Worm (Caenorhabditis elegans) whole organism, L4 larva: ENCODE measurements around the gene str-156.
A peak's percentile ranks its signal among the peaks of the same experiment; 100 is the strongest.

Source experiments
- F10B5.3 ChIP-seq: sonication (generic microtip); optimal IDR thresholded peaks from 2 replicates; lab custom pipeline; 2016; ENCODE audit warnings: mild to moderate bottlenecking, missing genetic modification characterization, missing compliant biosample characterization
- F26F4.8 ChIP-seq: fragments of 200-800 bp; sonication (Bioruptor generic); conservative IDR thresholded peaks from 2 replicates; pipeline ENCODE4 v1.3.6; 2022; ENCODE audit warnings: missing genetic modification characterization, missing compliant biosample characterization
- F44E2.7 ChIP-seq: fragments of 200-800 bp; sonication (Bioruptor generic); IDR thresholded peaks from 2 replicates; pipeline ENCODE4 v2.1.2; 2022; ENCODE audit warnings: missing genetic modification characterization, missing compliant biosample characterization
- T20F7.1 ChIP-seq: fragments of 200-800 bp; sonication (Bioruptor generic); optimal IDR thresholded peaks from 2 replicates; lab custom pipeline; 2018; ENCODE audit warnings: mild to moderate bottlenecking, missing genetic modification characterization, missing compliant biosample characterization
- Y48G9A.11 ChIP-seq: fragments of 200-800 bp; sonication (Bioruptor generic); IDR thresholded peaks from 2 replicates; pipeline ENCODE4 v1.3.6; 2022; ENCODE audit warnings: missing genetic modification reagents, missing genetic modification characterization, missing compliant biosample characterization
- Y75B8A.6 ChIP-seq: fragments of 200-800 bp; sonication (Bioruptor generic); IDR thresholded peaks from 2 replicates; pipeline ENCODE4 v1.3.6; 2022; ENCODE audit warnings: missing genetic modification reagents, missing genetic modification characterization, missing compliant biosample characterization
- ZK337.2 ChIP-seq: fragments of 200-800 bp; sonication (Bioruptor generic); IDR thresholded peaks from 2 replicates; pipeline ENCODE4 v1.3.6; 2022; ENCODE audit warnings: missing genetic modification reagents, missing genetic modification characterization, missing compliant biosample characterization
- aha-1 ChIP-seq: fragments of 150-350 bp; peaks from one replicate; lab custom pipeline; 2014; ENCODE audit warnings: missing biosample characterization, missing genetic modification characterization
- ceh-44 ChIP-seq: fragments of 200-800 bp; sonication (Bioruptor generic); IDR thresholded peaks from 2 replicates; pipeline ENCODE4 v1.3.6; 2022; ENCODE audit warnings: missing genetic modification reagents, missing genetic modification characterization, missing compliant biosample characterization
- ctbp-1 ChIP-seq: fragments of 200-800 bp; sonication (Bioruptor generic); IDR thresholded peaks from 2 replicates; pipeline ENCODE4 v1.3.6; 2022; ENCODE audit warnings: missing genetic modification reagents, missing genetic modification characterization, missing compliant biosample characterization
- daf-16 ChIP-seq, 3 experiments: sonication (generic microtip); optimal IDR thresholded peaks; 2 replicates each; lab custom pipeline; 2016 to 2017; ENCODE audit warnings: missing genetic modification characterization in 3 of 3, missing genetic modification reagents in 3 of 3, mild to moderate bottlenecking in 2 of 3, missing compliant biosample characterization in 2 of 3, missing biosample characterization in 1 of 3, moderate library complexity in 1 of 3
- dmd-6 ChIP-seq: fragments of 200-800 bp; sonication (Bioruptor generic); IDR thresholded peaks from 2 replicates; pipeline ENCODE4 v1.3.6; 2022; ENCODE audit warnings: missing genetic modification reagents, missing genetic modification characterization, missing compliant biosample characterization
- dmd-8 ChIP-seq: fragments of 200-800 bp; sonication (Bioruptor generic); IDR thresholded peaks from 2 replicates; pipeline ENCODE4 v1.3.6; 2022; ENCODE audit warnings: missing genetic modification characterization, missing compliant biosample characterization
- dmd-9 ChIP-seq: fragments of 200-800 bp; sonication (Bioruptor generic); IDR thresholded peaks from 2 replicates; pipeline ENCODE4 v1.3.6; 2022; ENCODE audit warnings: missing genetic modification reagents, missing genetic modification characterization, missing compliant biosample characterization
- duxl-1 ChIP-seq: sonication (generic microtip); optimal IDR thresholded peaks from 2 replicates; lab custom pipeline; 2016; ENCODE audit warnings: mild to moderate bottlenecking, missing genetic modification characterization, moderate library complexity, missing compliant biosample characterization; ENCODE audit not compliant: poor library complexity
- egl-27 ChIP-seq: sonication (generic microtip); optimal IDR thresholded peaks from 3 replicates; lab custom pipeline; 2017; ENCODE audit warnings: missing biosample characterization, missing genetic modification reagents, missing genetic modification characterization
- egl-43 ChIP-seq: fragments of 200-800 bp; sonication (Bioruptor generic); IDR thresholded peaks from 2 replicates; pipeline ENCODE4 v1.3.6; 2022; ENCODE audit warnings: missing genetic modification reagents, missing genetic modification characterization, missing compliant biosample characterization
- fkh-10 ChIP-seq: fragments of 150-350 bp; optimal IDR thresholded peaks from 2 replicates; lab custom pipeline; 2014; ENCODE audit warnings: missing biosample characterization, missing genetic modification reagents, missing genetic modification characterization
- fos-1 ChIP-seq: fragments of 150-350 bp; optimal IDR thresholded peaks from 2 replicates; lab custom pipeline; 2014; ENCODE audit warnings: missing biosample characterization, missing genetic modification characterization
- hif-1 ChIP-seq, 2 experiments: sonication (generic microtip); optimal IDR thresholded peaks; 2 replicates each; lab custom pipeline; 2016 to 2017; ENCODE audit warnings: missing compliant biosample characterization in 2 of 2, missing genetic modification characterization in 2 of 2, missing genetic modification reagents in 2 of 2, missing genotype in 2 of 2, mild to moderate bottlenecking in 1 of 2
- jun-1 ChIP-seq: fragments of 150-350 bp; optimal IDR thresholded peaks from 2 replicates; lab custom pipeline; 2014; ENCODE audit warnings: missing biosample characterization, missing genetic modification reagents, missing genetic modification characterization
- lim-7 ChIP-seq: fragments of 200-800 bp; sonication (Bioruptor generic); IDR thresholded peaks from 2 replicates; pipeline ENCODE4 v1.3.6; 2022; ENCODE audit warnings: missing genetic modification characterization, missing compliant biosample characterization
- lin-15B ChIP-seq: fragments of 150-350 bp; sonication (generic microtip); optimal IDR thresholded peaks from 3 replicates; lab custom pipeline; 2014; ENCODE audit warnings: missing biosample characterization, missing genetic modification characterization
- lin-29 ChIP-seq: fragments of 200-800 bp; sonication (Bioruptor generic); IDR thresholded peaks from 2 replicates; pipeline ENCODE4 v1.3.6; 2022; ENCODE audit warnings: missing genetic modification reagents, missing genetic modification characterization, missing compliant biosample characterization
- lin-38 ChIP-seq: fragments of 200-800 bp; sonication (Bioruptor generic); IDR thresholded peaks from 2 replicates; pipeline ENCODE4 v1.3.6; 2022; ENCODE audit warnings: missing genetic modification reagents, missing genetic modification characterization, missing compliant biosample characterization
- lin-39 ChIP-seq: fragments of 150-350 bp; optimal IDR thresholded peaks from 2 replicates; lab custom pipeline; 2014; ENCODE audit warnings: missing biosample characterization, missing genetic modification reagents, missing genetic modification characterization
- lsy-2 ChIP-seq, 2 experiments: fragments of 150-350 bp in 1 of 2; sonication (generic microtip) in 1 of 2; optimal IDR thresholded peaks; 2 replicates each; lab custom pipeline; 2014 to 2017; ENCODE audit warnings: missing biosample characterization in 2 of 2, missing genetic modification characterization in 2 of 2
- madf-5 ChIP-seq, 2 experiments: fragments of 200-800 bp; sonication (Bioruptor generic); IDR thresholded peaks; 2 replicates each; pipeline ENCODE4 v1.3.6; 2022; ENCODE audit warnings: missing compliant biosample characterization in 2 of 2, missing genetic modification characterization in 2 of 2
- madf-9 ChIP-seq: fragments of 200-800 bp; sonication (Bioruptor generic); conservative IDR thresholded peaks from 2 replicates; pipeline ENCODE4 v1.3.6; 2022; ENCODE audit warnings: missing genetic modification reagents, missing genetic modification characterization, missing compliant biosample characterization
- mep-1 ChIP-seq: fragments of 150-350 bp; sonication (generic microtip); optimal IDR thresholded peaks from 3 replicates; lab custom pipeline; 2014; ENCODE audit warnings: missing biosample characterization, missing genetic modification characterization
- mes-2 ChIP-seq: sonication (generic microtip); optimal IDR thresholded peaks from 2 replicates; lab custom pipeline; 2016; ENCODE audit warnings: missing genotype, mild to moderate bottlenecking, missing genetic modification characterization, missing compliant biosample characterization; ENCODE audit not compliant: poor library complexity, severe bottlenecking
- mxl-3 ChIP-seq: fragments of 200-800 bp; sonication (Bioruptor generic); optimal IDR thresholded peaks from 2 replicates; lab custom pipeline; 2018; ENCODE audit warnings: mild to moderate bottlenecking, missing genetic modification characterization, missing compliant biosample characterization
- nhr-10 ChIP-seq: fragments of 150-350 bp; optimal IDR thresholded peaks from 2 replicates; lab custom pipeline; 2014; ENCODE audit warnings: missing biosample characterization, missing genetic modification characterization
- nhr-102 ChIP-seq: sonication (generic microtip); optimal IDR thresholded peaks from 2 replicates; lab custom pipeline; 2016; ENCODE audit warnings: mild to moderate bottlenecking, missing genetic modification characterization, moderate library complexity, missing compliant biosample characterization
- nhr-11 ChIP-seq: fragments of 150-350 bp; optimal IDR thresholded peaks from 2 replicates; lab custom pipeline; 2014; ENCODE audit warnings: missing biosample characterization, missing genetic modification characterization
- nhr-111 ChIP-seq: fragments of 200-800 bp; sonication (Bioruptor generic); optimal IDR thresholded peaks from 2 replicates; lab custom pipeline; 2018; ENCODE audit warnings: mild to moderate bottlenecking, missing genetic modification characterization, missing compliant biosample characterization
- nhr-48 ChIP-seq: sonication (generic microtip); optimal IDR thresholded peaks from 2 replicates; lab custom pipeline; 2016; ENCODE audit warnings: mild to moderate bottlenecking, missing genetic modification characterization, missing compliant biosample characterization
- saeg-2 ChIP-seq: fragments of 200-800 bp; sonication (Bioruptor generic); IDR thresholded peaks from 2 replicates; pipeline ENCODE4 v1.3.6; 2022; ENCODE audit warnings: missing genetic modification reagents, missing genetic modification characterization, missing compliant biosample characterization
- sdz-12 ChIP-seq: fragments of 200-800 bp; sonication (Bioruptor generic); optimal IDR thresholded peaks from 2 replicates; lab custom pipeline; 2018; ENCODE audit warnings: mild to moderate bottlenecking, missing genetic modification characterization, missing compliant biosample characterization
- set-16 ChIP-seq: fragments of 200-800 bp; sonication (Bioruptor generic); IDR thresholded peaks from 2 replicates; pipeline ENCODE4 v1.3.6; 2022; ENCODE audit warnings: missing genetic modification reagents, missing genetic modification characterization, missing compliant biosample characterization
- snpc-1.2 ChIP-seq: fragments of 200-800 bp; sonication (Bioruptor generic); IDR thresholded peaks from 2 replicates; pipeline ENCODE4 v1.3.6; 2022; ENCODE audit warnings: missing genetic modification reagents, missing genetic modification characterization, missing compliant biosample characterization
- unc-39 ChIP-seq: sonication (generic microtip); optimal IDR thresholded peaks from 2 replicates; lab custom pipeline; 2017; ENCODE audit warnings: missing biosample characterization, missing genetic modification characterization
- zfp-2 ChIP-seq: sonication (generic microtip); optimal IDR thresholded peaks from 2 replicates; lab custom pipeline; 2016; ENCODE audit warnings: mild to moderate bottlenecking, missing genetic modification characterization, missing compliant biosample characterization
- zfp-3 ChIP-seq: fragments of 200-800 bp; sonication (Bioruptor generic); conservative IDR thresholded peaks from 2 replicates; pipeline ENCODE4 v1.3.6; 2022; ENCODE audit warnings: missing genetic modification reagents, missing genetic modification characterization, missing compliant biosample characterization
- zip-11 ChIP-seq: fragments of 200-800 bp; sonication (Bioruptor generic); IDR thresholded peaks from 2 replicates; pipeline ENCODE4 v1.3.6; 2022; ENCODE audit warnings: missing genetic modification characterization, missing compliant biosample characterization
- zip-2 ChIP-seq: fragments of 150-350 bp; optimal IDR thresholded peaks from 2 replicates; lab custom pipeline; 2014; ENCODE audit warnings: missing biosample characterization, missing genetic modification characterization
- ztf-11 ChIP-seq: fragments of 150-350 bp; optimal IDR thresholded peaks from 2 replicates; lab custom pipeline; 2014; ENCODE audit warnings: missing biosample characterization, missing genetic modification characterization
- ztf-7 ChIP-seq: fragments of 150-350 bp; optimal IDR thresholded peaks from 2 replicates; lab custom pipeline; 2014; ENCODE audit warnings: missing biosample characterization, missing genetic modification characterization

The str-156 gene

DNA sequence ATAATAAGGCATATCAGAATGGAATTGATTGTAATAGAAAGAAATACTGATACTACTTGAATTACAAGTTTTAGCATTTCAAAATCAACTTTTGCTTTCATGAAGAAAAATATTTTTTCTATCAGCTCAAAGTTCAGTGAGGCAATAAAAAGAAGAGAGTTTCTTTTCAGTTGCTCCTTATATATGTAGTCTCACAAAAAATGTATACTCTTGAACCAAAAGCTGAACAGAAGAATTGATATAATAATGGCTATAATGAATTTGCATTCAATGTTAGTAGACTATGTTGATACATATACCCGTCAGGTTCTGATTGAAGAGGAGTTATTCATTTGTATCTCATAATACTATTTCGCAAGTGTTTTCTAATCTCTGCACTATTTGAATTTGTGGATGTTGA, 38.6 kb upstream of the str-156 start, which contains the start of gene str-174:
Gene str-174 (minus strand): TSS at position 101 of the 400 bp plus-strand sequence.
- TF ChIP-seq lsy-2 (tag; optimal IDR thresholded peaks at IDR 0.05; lab: Kevin White, UChicago) (no peak), madf-9 (GFP tag; lab: Robert Waterston, UW) (no peak)

DNA sequence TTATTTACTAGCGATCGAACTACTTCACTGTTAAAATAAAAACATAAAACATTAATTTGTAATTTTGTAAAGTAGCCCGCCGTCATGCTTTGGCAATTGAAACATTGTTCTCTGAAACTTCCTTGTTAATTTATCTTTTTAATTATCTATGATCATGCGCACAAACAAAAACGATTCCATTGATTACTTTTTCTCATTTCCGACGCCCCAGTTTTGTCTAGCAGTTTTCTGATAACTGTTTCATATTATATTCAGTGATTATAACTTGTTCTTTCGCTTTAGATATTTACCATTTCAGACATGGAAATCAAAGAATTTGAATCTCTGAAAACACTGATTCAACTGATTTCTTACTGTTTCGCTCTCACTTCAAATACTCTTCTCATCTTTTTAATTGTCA, 36.1 kb upstream of the str-156 start, which contains the start of gene str-170:
Gene str-170 (plus strand): TSS at position 301 of the 400 bp plus-strand sequence.
- TF ChIP-seq ztf-7 (no peak), lim-7 (GFP tag; lab: Robert Waterston, UW) (no peak), egl-43 (no peak), sdz-12 (no peak), set-16 (GFP tag; lab: Robert Waterston, UW) (no peak), fkh-10 (GFP tag; lab: Kevin White, UChicago) (no peak), lin-29 (GFP tag; lab: Robert Waterston, UW) (no peak)

- TF ChIP-seq F26F4.8 (GFP tag; lab: Robert Waterston, UW) (no peak), T20F7.1 (GFP tag; lab: Kevin White, UChicago) (no peak), fos-1 (tag; lab: Kevin White, UChicago) (no peak), nhr-48 (tag; lab: Kevin White, UChicago) (peak; percentile 52), F44E2.7 (GFP tag; lab: Robert Waterston, UW) (no peak), ztf-11 (tag; lab: Kevin White, UChicago) (no peak), dmd-6 (no peak), jun-1 (no peak), dmd-9 (no peak), F10B5.3 (peak; percentile 18), mes-2 (no peak), mep-1 (no peak), zip-2 (tag; lab: Kevin White, UChicago) (no peak), duxl-1 (tag; lab: Kevin White, UChicago) (peak; percentile 43), hif-1 (tag; optimal IDR thresholded peaks at IDR 0.05; lab: Kevin White, UChicago) (no peak), lin-38 (GFP tag; lab: Robert Waterston, UW) (no peak; the same call in none of the 2 replicates), zfp-2 (tag; lab: Kevin White, UChicago) (no peak), nhr-111 (GFP tag; lab: Kevin White, UChicago) (no peak), zip-11 (GFP tag; lab: Robert Waterston, UW) (no peak), snpc-1.2 (peak; percentile 100), lin-39 (tag; lab: Kevin White, UChicago) (no peak), ceh-44 (GFP tag; lab: Robert Waterston, UW) (peak; percentile 100), lin-15B (tag; lab: Kevin White, UChicago) (no peak), aha-1 (tag; lab: Kevin White, UChicago) (peak; percentile 94), ZK337.2 (GFP tag; lab: Robert Waterston, UW) (no peak), ctbp-1 (GFP tag; lab: Robert Waterston, UW) (no peak), saeg-2 (GFP tag; lab: Robert Waterston, UW) (no peak), unc-39 (tag; lab: Kevin White, UChicago) (no peak), zfp-3 (GFP tag; lab: Robert Waterston, UW) (no peak), egl-27 (no peak), mxl-3 (GFP tag; lab: Kevin White, UChicago) (peak; percentile 73), Y48G9A.11 (no peak; the same call in 1 of the 2 replicates), set-16 (GFP tag; lab: Robert Waterston, UW) (no peak), nhr-10 (tag; lab: Kevin White, UChicago) (peak; percentile 27), nhr-11 (tag; lab: Kevin White, UChicago) (no peak), lsy-2 (tag; optimal IDR thresholded peaks at IDR 0.05; lab: Kevin White, UChicago) (no peak), dmd-8 (GFP tag; lab: Robert Waterston, UW) (no peak), madf-5 (GFP tag; IDR thresholded peaks at IDR 0.05; lab: Robert Waterston, UW) (no peak), Y75B8A.6 (GFP tag; lab: Robert Waterston, UW) (no peak), daf-16 (GFP tag; optimal IDR thresholded peaks at IDR 0.05; lab: Kevin White, UChicago) (peak in 1 of 2 experiments; percentile 79), daf-16 (tag; optimal IDR thresholded peaks at IDR 0.05; lab: Kevin White, UChicago) (peak; percentile 37), nhr-102 (tag; lab: Kevin White, UChicago) (peak; percentile 81)
Observed at ce11 chrIV:4880634-4881033, 32.6 kb upstream of the str-156 start.
